Worm (Caenorhabditis elegans) whole organism, L2 larva: ENCODE data around the gene Y32B12B.2.

Experiments
- C34F6.9 ChIP-seq: fragments of 150-350 bp; optimal IDR thresholded peaks from 2 replicates; lab custom pipeline; 2014; ENCODE audit warnings: missing biosample characterization, missing genetic modification characterization
- F13H6.1 ChIP-seq: sonication (generic microtip); optimal IDR thresholded peaks from 2 replicates; lab custom pipeline; 2016; ENCODE audit warnings: missing genetic modification characterization, missing compliant biosample characterization
- R02D3.7 ChIP-seq: fragments of 150-350 bp; optimal IDR thresholded peaks from 2 replicates; lab custom pipeline; 2014; ENCODE audit warnings: missing biosample characterization, missing genetic modification characterization
- ZK546.5 ChIP-seq: sonication (generic microtip); optimal IDR thresholded peaks from 2 replicates; lab custom pipeline; 2017; ENCODE audit warnings: missing biosample characterization, missing genetic modification characterization
- alr-1 ChIP-seq: fragments of 150-350 bp; optimal IDR thresholded peaks from 2 replicates; lab custom pipeline; 2014; ENCODE audit warnings: missing biosample characterization, missing genetic modification characterization
- aly-2 ChIP-seq: fragments of 150-350 bp; optimal IDR thresholded peaks from 2 replicates; lab custom pipeline; 2014; ENCODE audit warnings: missing biosample characterization, missing genetic modification characterization
- ama-1 ChIP-seq: fragments of 150-350 bp; optimal IDR thresholded peaks from 2 replicates; lab custom pipeline; 2018; ENCODE audit warnings: inconsistent platforms
- blmp-1 ChIP-seq: sonication (generic microtip); optimal IDR thresholded peaks from 2 replicates; lab custom pipeline; 2017; ENCODE audit warnings: missing genetic modification characterization, mild to moderate bottlenecking, missing compliant biosample characterization, antibody characterized with exemption, moderate library complexity; ENCODE audit not compliant: insufficient read depth
- ceh-16 ChIP-seq: fragments of 150-350 bp; optimal IDR thresholded peaks from 2 replicates; lab custom pipeline; 2014; ENCODE audit warnings: missing biosample characterization, missing genetic modification characterization
- ceh-82 ChIP-seq: fragments of 150-350 bp; optimal IDR thresholded peaks from 2 replicates; lab custom pipeline; 2014; ENCODE audit warnings: missing biosample characterization, missing genetic modification characterization
- crh-2 ChIP-seq: sonication (generic microtip); optimal IDR thresholded peaks from 2 replicates; lab custom pipeline; 2017; ENCODE audit warnings: missing biosample characterization, missing genetic modification characterization
- dmd-4 ChIP-seq: sonication (generic microtip); optimal IDR thresholded peaks from 2 replicates; lab custom pipeline; 2017; ENCODE audit warnings: missing biosample characterization, missing genetic modification characterization
- elt-1 ChIP-seq: fragments of 150-350 bp; optimal IDR thresholded peaks from 2 replicates; lab custom pipeline; 2014; ENCODE audit warnings: missing biosample characterization, missing genetic modification characterization
- elt-3 ChIP-seq: sonication (generic microtip); optimal IDR thresholded peaks from 2 replicates; lab custom pipeline; 2017; ENCODE audit warnings: missing biosample characterization, missing genetic modification characterization
- fos-1 ChIP-seq: fragments of 150-350 bp; optimal IDR thresholded peaks from 2 replicates; lab custom pipeline; 2014; ENCODE audit warnings: missing biosample characterization, missing genetic modification characterization
- gmeb-1 ChIP-seq: fragments of 150-350 bp; optimal IDR thresholded peaks from 2 replicates; lab custom pipeline; 2014; ENCODE audit warnings: missing biosample characterization, missing genetic modification characterization
- lin-11 ChIP-seq: fragments of 150-350 bp; sonication (generic microtip); optimal IDR thresholded peaks from 2 replicates; lab custom pipeline; 2014; ENCODE audit warnings: missing biosample characterization, missing genetic modification characterization, inconsistent platforms, mixed read lengths
- lin-13 ChIP-seq: fragments of 150-350 bp; optimal IDR thresholded peaks from 2 replicates; lab custom pipeline; 2014; ENCODE audit warnings: missing biosample characterization, missing genetic modification reagents, missing genetic modification characterization
- lin-39 ChIP-seq: fragments of 150-350 bp; optimal IDR thresholded peaks from 2 replicates; lab custom pipeline; 2014; ENCODE audit warnings: missing biosample characterization, missing genetic modification reagents, missing genetic modification characterization
- lsy-2 ChIP-seq, 2 experiments: fragments of 150-350 bp in 1 of 2; sonication (generic microtip) in 1 of 2; optimal IDR thresholded peaks; 2 replicates each; lab custom pipeline; 2014 to 2017; ENCODE audit warnings: missing biosample characterization in 2 of 2, missing genetic modification characterization in 2 of 2
- mbf-1 ChIP-seq: sonication (generic microtip); optimal IDR thresholded peaks from 2 replicates; lab custom pipeline; 2017; ENCODE audit warnings: missing biosample characterization, missing genetic modification characterization
- mdl-1 ChIP-seq, 2 experiments: fragments of 150-350 bp in 1 of 2; sonication (generic microtip) in 1 of 2; optimal IDR thresholded peaks; 2 replicates each; lab custom pipeline; 2017; ENCODE audit warnings: missing biosample characterization in 2 of 2, missing genetic modification characterization in 2 of 2
- nhr-10 ChIP-seq: sonication (generic microtip); optimal IDR thresholded peaks from 2 replicates; lab custom pipeline; 2017; ENCODE audit warnings: missing biosample characterization, missing genetic modification characterization
- nhr-11 ChIP-seq: fragments of 150-350 bp; optimal IDR thresholded peaks from 2 replicates; lab custom pipeline; 2014; ENCODE audit warnings: missing biosample characterization, missing genetic modification characterization
- nhr-12 ChIP-seq: fragments of 150-350 bp; optimal IDR thresholded peaks from 2 replicates; lab custom pipeline; 2014; ENCODE audit warnings: missing biosample characterization, missing genetic modification characterization
- nhr-129 ChIP-seq: fragments of 150-350 bp; optimal IDR thresholded peaks from 2 replicates; lab custom pipeline; 2014; ENCODE audit warnings: missing biosample characterization, missing genetic modification characterization
- nhr-21 ChIP-seq: fragments of 150-350 bp; optimal IDR thresholded peaks from 2 replicates; lab custom pipeline; 2014; ENCODE audit warnings: missing biosample characterization, missing genetic modification characterization
- nhr-23 ChIP-seq: fragments of 150-350 bp; optimal IDR thresholded peaks from 2 replicates; lab custom pipeline; 2014; ENCODE audit warnings: missing biosample characterization, missing genetic modification reagents, missing genetic modification characterization
- nhr-237 ChIP-seq: fragments of 150-350 bp; optimal IDR thresholded peaks from 2 replicates; lab custom pipeline; 2014; ENCODE audit warnings: missing biosample characterization, missing genetic modification characterization
- nhr-25 ChIP-seq: fragments of 150-350 bp; sonication (generic microtip); optimal IDR thresholded peaks from 3 replicates; lab custom pipeline; 2014; ENCODE audit warnings: missing biosample characterization, missing genetic modification characterization
- nhr-6 ChIP-seq: fragments of 150-350 bp; optimal IDR thresholded peaks from 2 replicates; lab custom pipeline; 2014; ENCODE audit warnings: missing biosample characterization, missing genetic modification characterization
- nhr-77 ChIP-seq: fragments of 150-350 bp; optimal IDR thresholded peaks from 2 replicates; lab custom pipeline; 2014; ENCODE audit warnings: missing biosample characterization, missing genetic modification characterization
- sem-4 ChIP-seq: fragments of 150-350 bp; optimal IDR thresholded peaks from 2 replicates; lab custom pipeline; 2014; ENCODE audit warnings: missing biosample characterization, missing genetic modification reagents, missing genetic modification characterization
- skn-1 ChIP-seq: sonication (generic microtip); optimal IDR thresholded peaks from 2 replicates; lab custom pipeline; 2017; ENCODE audit warnings: missing biosample characterization, missing genetic modification characterization
- sma-3 ChIP-seq: sonication (generic microtip); optimal IDR thresholded peaks from 2 replicates; lab custom pipeline; 2016; ENCODE audit warnings: missing genetic modification reagents, missing genetic modification characterization, missing compliant biosample characterization
- sma-9 ChIP-seq, 2 experiments: fragments of 150-350 bp in 1 of 2; sonication (generic microtip) in 1 of 2; optimal IDR thresholded peaks; 2 replicates each; lab custom pipeline; 2014 to 2016; ENCODE audit warnings: missing genetic modification characterization in 2 of 2, mild to moderate bottlenecking in 1 of 2, missing biosample characterization in 1 of 2, missing compliant biosample characterization in 1 of 2, missing genetic modification reagents in 1 of 2, moderate library complexity in 1 of 2
- unc-39 ChIP-seq: fragments of 150-350 bp; optimal IDR thresholded peaks from 2 replicates; lab custom pipeline; 2014; ENCODE audit warnings: missing biosample characterization, missing genetic modification characterization
- unc-55 ChIP-seq: fragments of 150-350 bp; sonication (generic microtip); optimal IDR thresholded peaks from 3 replicates; lab custom pipeline; 2014; ENCODE audit warnings: missing biosample characterization, missing genetic modification reagents, missing genetic modification characterization
- unc-62 ChIP-seq: fragments of 150-350 bp; optimal IDR thresholded peaks from 2 replicates; lab custom pipeline; 2014; ENCODE audit warnings: missing biosample characterization, missing genetic modification reagents, missing genetic modification characterization
- zag-1 ChIP-seq: fragments of 150-350 bp; optimal IDR thresholded peaks from 2 replicates; lab custom pipeline; 2014; ENCODE audit warnings: missing biosample characterization, missing genetic modification characterization
- ztf-1 ChIP-seq: fragments of 200-800 bp; sonication (Bioruptor generic); conservative IDR thresholded peaks from 2 replicates; pipeline ENCODE4 v1.3.6; 2022; ENCODE audit warnings: missing genetic modification characterization, missing compliant biosample characterization
- ztf-11 ChIP-seq: sonication (generic microtip); optimal IDR thresholded peaks from 2 replicates; lab custom pipeline; 2017; ENCODE audit warnings: missing biosample characterization, missing genetic modification characterization
- ztf-4 ChIP-seq: fragments of 150-350 bp; optimal IDR thresholded peaks from 2 replicates; lab custom pipeline; 2014; ENCODE audit warnings: missing biosample characterization, missing genetic modification characterization

Y32B12B.2 gene

ce11 chrV:16537908-16538446 is at the start of gene Y32B12B.2:
TSS of gene Y32B12B.2 (plus strand) at chrV:16538396.
- TF ChIP-seq ZK546.5 (tag; lab: Kevin White, UChicago), result no peak
- TF ChIP-seq blmp-1 (tag; lab: Kevin White, UChicago), result no peak
- TF ChIP-seq mdl-1 (tag; optimal IDR thresholded peaks at IDR 0.05; lab: Kevin White, UChicago), result peak in 1 of 2 experiments; percentile 36
- no peak for TF ChIP-seq nhr-6 (tag; lab: Kevin White, UChicago)
- TF ChIP-seq gmeb-1, result peak; percentile 72
- TF ChIP-seq nhr-12, result no peak
- TF ChIP-seq nhr-11 (tag; lab: Kevin White, UChicago), result no peak
- no peak for TF ChIP-seq sem-4 (tag; lab: Kevin White, UChicago)
- TF ChIP-seq unc-39 (tag; lab: Kevin White, UChicago), result no peak
- TF ChIP-seq nhr-23 (tag; lab: Kevin White, UChicago), result no peak
- no peak for TF ChIP-seq crh-2 (tag; lab: Kevin White, UChicago)
- TF ChIP-seq ama-1 (lab: Kevin White, UChicago), result no peak
- TF ChIP-seq unc-62 (GFP tag; lab: Kevin White, UChicago), result no peak
- TF ChIP-seq sma-3 (GFP tag; lab: Kevin White, UChicago), result peak; percentile 12
- peak; percentile 80 for TF ChIP-seq unc-55
- TF ChIP-seq lsy-2 (tag; optimal IDR thresholded peaks at IDR 0.05; lab: Kevin White, UChicago), result peak; percentile 90 to 97
- no peak for TF ChIP-seq nhr-237
- peak; percentile 44 for TF ChIP-seq C34F6.9
- no peak for TF ChIP-seq elt-1
- no peak for TF ChIP-seq F13H6.1 (tag; lab: Kevin White, UChicago)
- TF ChIP-seq nhr-25 (tag; lab: Kevin White, UChicago), result no peak
- TF ChIP-seq nhr-129 (tag; lab: Kevin White, UChicago), result peak; percentile 3

DNA sequence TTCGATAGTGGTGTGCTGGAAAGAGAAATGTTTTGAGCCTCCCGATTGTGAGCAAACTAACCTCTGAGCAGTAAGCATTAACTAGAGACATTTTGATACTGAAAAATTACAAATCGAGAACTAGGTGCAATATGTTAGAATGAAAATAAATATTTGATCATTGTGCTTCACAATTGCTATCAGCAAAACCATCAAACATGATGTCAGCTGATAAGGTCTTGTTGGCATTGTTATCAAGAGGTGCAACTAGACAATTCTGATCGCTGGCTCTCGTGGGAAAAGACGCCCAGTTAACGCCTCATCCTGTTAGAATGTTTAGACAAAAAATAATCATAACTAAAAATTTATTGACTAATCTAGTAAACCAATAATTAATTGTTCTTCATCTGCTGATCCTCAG is 43.8 kb upstream of the Y32B12B.2 start, which contains the start of gene comt-2:
Gene comt-2 (minus strand): TSS at position 131 of the 400 bp plus-strand sequence.
- TF ChIP-seq C34F6.9 (no peak), fos-1 (tag; lab: Kevin White, UChicago) (peak; percentile 72), sma-9 (GFP tag; optimal IDR thresholded peaks at IDR 0.05; lab: Kevin White, UChicago) (peak; percentile 60), sma-9 (tag; optimal IDR thresholded peaks at IDR 0.05; lab: Kevin White, UChicago) (no peak)

DNA sequence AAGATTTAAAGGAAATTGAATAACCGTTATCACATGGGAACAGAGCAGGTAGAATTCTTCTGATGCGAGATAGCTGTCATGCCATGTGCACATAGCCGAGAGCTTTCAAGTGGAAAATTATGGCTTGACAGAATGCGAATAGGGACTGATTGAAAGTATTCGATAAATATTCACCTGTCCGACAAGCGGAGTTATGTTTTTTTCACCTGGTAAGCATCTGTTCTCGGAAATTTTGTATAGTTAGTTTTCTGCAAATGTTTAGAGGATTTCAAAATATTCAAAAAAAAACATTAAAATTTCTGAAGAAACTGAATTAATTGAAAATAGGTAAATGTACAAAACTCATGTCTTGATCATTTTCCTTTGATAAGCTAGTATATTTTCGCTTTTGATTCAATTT is 40.7 kb upstream of the Y32B12B.2 start, which contains the start of gene srh-136:
Gene srh-136 (minus strand): TSS at position 93 of the 400 bp plus-strand sequence.
- no peak for TF ChIP-seq lsy-2 (tag; optimal IDR thresholded peaks at IDR 0.05; lab: Kevin White, UChicago)
- TF ChIP-seq dmd-4 (tag; lab: Kevin White, UChicago), result no peak
- no peak for TF ChIP-seq unc-39 (tag; lab: Kevin White, UChicago)
- no peak for TF ChIP-seq nhr-21 (tag; lab: Kevin White, UChicago)
- TF ChIP-seq nhr-10, result no peak
- no peak for TF ChIP-seq ZK546.5 (tag; lab: Kevin White, UChicago)
- no peak for TF ChIP-seq ceh-82 (tag; lab: Kevin White, UChicago)
- TF ChIP-seq zag-1 (tag; lab: Kevin White, UChicago), result no peak
- no peak for TF ChIP-seq unc-62 (GFP tag; lab: Kevin White, UChicago)
- TF ChIP-seq R02D3.7, result no peak

DNA sequence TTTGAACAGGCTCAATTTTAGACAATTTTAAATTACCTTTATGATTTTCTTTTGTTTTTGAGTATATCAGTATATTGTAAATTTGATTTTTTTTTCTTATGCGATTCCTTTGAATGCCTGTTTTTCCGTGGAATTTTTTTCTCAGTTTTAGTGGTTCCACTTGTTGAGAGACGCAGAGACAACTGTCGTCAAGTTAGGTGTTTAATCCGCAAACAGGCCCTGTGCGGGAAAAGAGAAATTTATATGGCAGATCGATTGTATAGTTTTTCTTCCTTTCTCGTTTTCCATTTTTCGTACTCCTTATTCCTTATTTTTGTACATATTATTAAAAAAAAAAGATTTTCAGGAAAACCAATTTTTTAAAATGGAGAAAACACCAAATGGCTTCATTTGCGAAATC is 39.2 kb upstream of the Y32B12B.2 start, which contains the start of gene F36D3.1:
Gene F36D3.1 (plus strand): TSS at position 347 of the 400 bp plus-strand sequence.
- peak; percentile 56 for TF ChIP-seq lin-13 (GFP tag; lab: Kevin White, UChicago)
- TF ChIP-seq ama-1 (lab: Kevin White, UChicago), result no peak
- no peak for TF ChIP-seq nhr-25 (tag; lab: Kevin White, UChicago)
- no peak for TF ChIP-seq blmp-1 (tag; lab: Kevin White, UChicago)
- TF ChIP-seq F13H6.1 (tag; lab: Kevin White, UChicago), result no peak
- no peak for TF ChIP-seq nhr-21 (tag; lab: Kevin White, UChicago)
- TF ChIP-seq nhr-237, result no peak
- no peak for TF ChIP-seq lin-11
- peak; percentile 15 for TF ChIP-seq fos-1 (tag; lab: Kevin White, UChicago)
- no peak for TF ChIP-seq ztf-4
- TF ChIP-seq alr-1 (tag; lab: Kevin White, UChicago), result no peak
- no peak for TF ChIP-seq sma-3 (GFP tag; lab: Kevin White, UChicago)
- TF ChIP-seq gmeb-1, result peak; percentile 80
- no peak for TF ChIP-seq nhr-77 (tag; lab: Kevin White, UChicago)
- TF ChIP-seq ztf-11 (tag; lab: Kevin White, UChicago), result no peak
- peak; percentile 34 for TF ChIP-seq crh-2 (tag; lab: Kevin White, UChicago)
- TF ChIP-seq dmd-4 (tag; lab: Kevin White, UChicago), result no peak
- no peak for TF ChIP-seq unc-39 (tag; lab: Kevin White, UChicago)
- TF ChIP-seq nhr-129 (tag; lab: Kevin White, UChicago), result peak; percentile 53
- no peak for TF ChIP-seq aly-2
- TF ChIP-seq ztf-1 (GFP tag; lab: Robert Waterston, UW), result no peak
- peak; percentile 23 for TF ChIP-seq sem-4 (tag; lab: Kevin White, UChicago)
- no peak for TF ChIP-seq mdl-1 (tag; optimal IDR thresholded peaks at IDR 0.05; lab: Kevin White, UChicago)
- TF ChIP-seq skn-1 (tag; lab: Kevin White, UChicago), result no peak
- TF ChIP-seq C34F6.9, result peak; percentile 43
- no peak for TF ChIP-seq nhr-23 (tag; lab: Kevin White, UChicago)
- no peak for TF ChIP-seq ZK546.5 (tag; lab: Kevin White, UChicago)
- no peak for TF ChIP-seq nhr-11 (tag; lab: Kevin White, UChicago)
- TF ChIP-seq unc-55, result peak; percentile 65
- no peak for TF ChIP-seq ceh-82 (tag; lab: Kevin White, UChicago)
- no peak for TF ChIP-seq elt-3 (tag; lab: Kevin White, UChicago)
- TF ChIP-seq mbf-1, result no peak
- no peak for TF ChIP-seq nhr-6 (tag; lab: Kevin White, UChicago)
- no peak for TF ChIP-seq lin-39
- TF ChIP-seq elt-1, result no peak
- no peak for TF ChIP-seq ceh-16 (tag; lab: Kevin White, UChicago)
